Fruit fly (Drosophila melanogaster) whole organism, embryonic: Measurements from ENCODE around the gene RAF2.
"Not testable (repeated sequence)": the region's sequence is repeated elsewhere in the genome, so short reads cannot be mapped to it uniquely, and the experiment has no call there.

ENCODE experiments used
- CG7928 ChIP-seq: fragments of 200-800 bp; sonication (Bioruptor generic); optimal IDR thresholded peaks from 2 replicates; lab custom pipeline; 2017; ENCODE audit warnings: missing biosample characterization, mild to moderate bottlenecking, missing genetic modification characterization
- CG8281 ChIP-seq: fragments of 200-800 bp; sonication (Bioruptor generic); optimal IDR thresholded peaks from 2 replicates; lab custom pipeline; 2018; ENCODE audit warnings: missing biosample characterization, mild to moderate bottlenecking, missing genetic modification characterization, moderate library complexity
- Dip3 ChIP-seq: fragments of 200-800 bp; sonication (Bioruptor generic); optimal IDR thresholded peaks from 3 replicates; lab custom pipeline; 2016; ENCODE audit warnings: missing biosample characterization, missing genetic modification characterization
- ase ChIP-seq: fragments of 200-800 bp; sonication (Bioruptor generic); IDR thresholded peaks from 3 replicates; pipeline ENCODE4 v1.3.6; 2022; ENCODE audit warnings: missing biosample characterization, missing genetic modification characterization

DNA sequence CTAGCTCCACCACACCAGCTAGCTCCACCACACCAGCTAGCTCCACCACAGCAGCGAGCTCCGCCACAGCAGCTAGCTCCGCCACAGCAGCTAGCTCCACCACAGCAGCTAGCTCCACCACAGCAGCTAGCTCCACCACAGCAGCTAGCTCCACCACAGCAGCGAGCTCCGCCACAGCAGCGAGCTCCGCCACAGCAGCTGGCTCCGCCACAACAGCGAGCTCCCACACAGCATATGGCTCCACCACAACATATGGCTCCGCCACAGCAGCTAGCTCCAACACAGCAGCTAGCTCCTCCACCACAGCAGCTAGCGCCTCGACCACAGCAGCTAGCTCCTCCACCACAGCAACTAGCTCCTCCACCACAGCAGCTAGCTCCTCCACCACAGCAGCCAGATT, 2.1 kb downstream of the RAF2 start:
- TF ChIP-seq ase (GFP tag; lab: Robert Waterston, UW); CG8281; Dip3; CG7928 (GFP tag; lab: Kevin White, UChicago): not testable (repeated sequence)
